Worm (Caenorhabditis elegans) whole organism, L2 larva: ENCODE data around the gene marc-2.

Experiments used
- F13H6.1 ChIP-seq: sonication (generic microtip); optimal IDR thresholded peaks from 2 replicates; lab custom pipeline; 2016; ENCODE audit warnings: missing genetic modification characterization, missing compliant biosample characterization
- R02D3.7 ChIP-seq: fragments of 150-350 bp; optimal IDR thresholded peaks from 2 replicates; lab custom pipeline; 2014; ENCODE audit warnings: missing biosample characterization, missing genetic modification characterization
- Y55F3AM.14 ChIP-seq: fragments of 200-800 bp; sonication (Bioruptor generic); optimal IDR thresholded peaks from 2 replicates; lab custom pipeline; 2018; ENCODE audit warnings: mild to moderate bottlenecking, missing genetic modification characterization, missing compliant biosample characterization
- ZK546.5 ChIP-seq: sonication (generic microtip); optimal IDR thresholded peaks from 2 replicates; lab custom pipeline; 2017; ENCODE audit warnings: missing biosample characterization, missing genetic modification characterization
- alr-1 ChIP-seq: fragments of 150-350 bp; optimal IDR thresholded peaks from 2 replicates; lab custom pipeline; 2014; ENCODE audit warnings: missing biosample characterization, missing genetic modification characterization
- aly-2 ChIP-seq: fragments of 150-350 bp; optimal IDR thresholded peaks from 2 replicates; lab custom pipeline; 2014; ENCODE audit warnings: missing biosample characterization, missing genetic modification characterization
- blmp-1 ChIP-seq: sonication (generic microtip); optimal IDR thresholded peaks from 2 replicates; lab custom pipeline; 2017; ENCODE audit warnings: missing genetic modification characterization, mild to moderate bottlenecking, missing compliant biosample characterization, antibody characterized with exemption, moderate library complexity; ENCODE audit not compliant: insufficient read depth
- ceh-16 ChIP-seq: fragments of 150-350 bp; optimal IDR thresholded peaks from 2 replicates; lab custom pipeline; 2014; ENCODE audit warnings: missing biosample characterization, missing genetic modification characterization
- ceh-82 ChIP-seq: fragments of 150-350 bp; optimal IDR thresholded peaks from 2 replicates; lab custom pipeline; 2014; ENCODE audit warnings: missing biosample characterization, missing genetic modification characterization
- crh-2 ChIP-seq: sonication (generic microtip); optimal IDR thresholded peaks from 2 replicates; lab custom pipeline; 2017; ENCODE audit warnings: missing biosample characterization, missing genetic modification characterization
- dmd-4 ChIP-seq: sonication (generic microtip); optimal IDR thresholded peaks from 2 replicates; lab custom pipeline; 2017; ENCODE audit warnings: missing biosample characterization, missing genetic modification characterization
- egl-27 ChIP-seq: sonication (generic microtip); optimal IDR thresholded peaks from 3 replicates; lab custom pipeline; 2017; ENCODE audit warnings: missing biosample characterization, missing genetic modification reagents, missing genetic modification characterization
- elt-1 ChIP-seq: fragments of 150-350 bp; optimal IDR thresholded peaks from 2 replicates; lab custom pipeline; 2014; ENCODE audit warnings: missing biosample characterization, missing genetic modification characterization
- elt-3 ChIP-seq: sonication (generic microtip); optimal IDR thresholded peaks from 2 replicates; lab custom pipeline; 2017; ENCODE audit warnings: missing biosample characterization, missing genetic modification characterization
- fos-1 ChIP-seq: fragments of 150-350 bp; optimal IDR thresholded peaks from 2 replicates; lab custom pipeline; 2014; ENCODE audit warnings: missing biosample characterization, missing genetic modification characterization
- gmeb-1 ChIP-seq: fragments of 150-350 bp; optimal IDR thresholded peaks from 2 replicates; lab custom pipeline; 2014; ENCODE audit warnings: missing biosample characterization, missing genetic modification characterization
- lin-11 ChIP-seq: fragments of 150-350 bp; sonication (generic microtip); optimal IDR thresholded peaks from 2 replicates; lab custom pipeline; 2014; ENCODE audit warnings: missing biosample characterization, missing genetic modification characterization, inconsistent platforms, mixed read lengths
- lin-13 ChIP-seq: fragments of 150-350 bp; optimal IDR thresholded peaks from 2 replicates; lab custom pipeline; 2014; ENCODE audit warnings: missing biosample characterization, missing genetic modification reagents, missing genetic modification characterization
- lsy-2 ChIP-seq, 2 experiments: fragments of 150-350 bp in 1 of 2; sonication (generic microtip) in 1 of 2; optimal IDR thresholded peaks; 2 replicates each; lab custom pipeline; 2014 to 2017; ENCODE audit warnings: missing biosample characterization in 2 of 2, missing genetic modification characterization in 2 of 2
- mab-5 ChIP-seq: fragments of 150-350 bp; optimal IDR thresholded peaks from 2 replicates; lab custom pipeline; 2014; ENCODE audit warnings: missing biosample characterization, missing genetic modification characterization
- mbf-1 ChIP-seq: sonication (generic microtip); optimal IDR thresholded peaks from 2 replicates; lab custom pipeline; 2017; ENCODE audit warnings: missing biosample characterization, missing genetic modification characterization
- mdl-1 ChIP-seq, 2 experiments: fragments of 150-350 bp in 1 of 2; sonication (generic microtip) in 1 of 2; optimal IDR thresholded peaks; 2 replicates each; lab custom pipeline; 2017; ENCODE audit warnings: missing biosample characterization in 2 of 2, missing genetic modification characterization in 2 of 2
- nhr-10 ChIP-seq: sonication (generic microtip); optimal IDR thresholded peaks from 2 replicates; lab custom pipeline; 2017; ENCODE audit warnings: missing biosample characterization, missing genetic modification characterization
- nhr-11 ChIP-seq: fragments of 150-350 bp; optimal IDR thresholded peaks from 2 replicates; lab custom pipeline; 2014; ENCODE audit warnings: missing biosample characterization, missing genetic modification characterization
- nhr-12 ChIP-seq: fragments of 150-350 bp; optimal IDR thresholded peaks from 2 replicates; lab custom pipeline; 2014; ENCODE audit warnings: missing biosample characterization, missing genetic modification characterization
- nhr-129 ChIP-seq: fragments of 150-350 bp; optimal IDR thresholded peaks from 2 replicates; lab custom pipeline; 2014; ENCODE audit warnings: missing biosample characterization, missing genetic modification characterization
- nhr-21 ChIP-seq: fragments of 150-350 bp; optimal IDR thresholded peaks from 2 replicates; lab custom pipeline; 2014; ENCODE audit warnings: missing biosample characterization, missing genetic modification characterization
- nhr-237 ChIP-seq: fragments of 150-350 bp; optimal IDR thresholded peaks from 2 replicates; lab custom pipeline; 2014; ENCODE audit warnings: missing biosample characterization, missing genetic modification characterization
- nhr-25 ChIP-seq: fragments of 150-350 bp; sonication (generic microtip); optimal IDR thresholded peaks from 3 replicates; lab custom pipeline; 2014; ENCODE audit warnings: missing biosample characterization, missing genetic modification characterization
- nhr-6 ChIP-seq: fragments of 150-350 bp; optimal IDR thresholded peaks from 2 replicates; lab custom pipeline; 2014; ENCODE audit warnings: missing biosample characterization, missing genetic modification characterization
- nhr-77 ChIP-seq: fragments of 150-350 bp; optimal IDR thresholded peaks from 2 replicates; lab custom pipeline; 2014; ENCODE audit warnings: missing biosample characterization, missing genetic modification characterization
- peb-1 ChIP-seq: fragments of 150-350 bp; optimal IDR thresholded peaks from 2 replicates; lab custom pipeline; 2014; ENCODE audit warnings: missing biosample characterization, missing genetic modification characterization
- sem-4 ChIP-seq: fragments of 150-350 bp; optimal IDR thresholded peaks from 2 replicates; lab custom pipeline; 2014; ENCODE audit warnings: missing biosample characterization, missing genetic modification reagents, missing genetic modification characterization
- skn-1 ChIP-seq: sonication (generic microtip); optimal IDR thresholded peaks from 2 replicates; lab custom pipeline; 2017; ENCODE audit warnings: missing biosample characterization, missing genetic modification characterization
- sma-3 ChIP-seq: sonication (generic microtip); optimal IDR thresholded peaks from 2 replicates; lab custom pipeline; 2016; ENCODE audit warnings: missing genetic modification reagents, missing genetic modification characterization, missing compliant biosample characterization
- sma-9 ChIP-seq, 2 experiments: fragments of 150-350 bp in 1 of 2; sonication (generic microtip) in 1 of 2; optimal IDR thresholded peaks; 2 replicates each; lab custom pipeline; 2014 to 2016; ENCODE audit warnings: missing genetic modification characterization in 2 of 2, mild to moderate bottlenecking in 1 of 2, missing biosample characterization in 1 of 2, missing compliant biosample characterization in 1 of 2, missing genetic modification reagents in 1 of 2, moderate library complexity in 1 of 2
- snpc-4 ChIP-seq: fragments of 150-350 bp; optimal IDR thresholded peaks from 2 replicates; lab custom pipeline; 2014; ENCODE audit warnings: missing biosample characterization, missing genetic modification characterization
- unc-39 ChIP-seq: fragments of 150-350 bp; optimal IDR thresholded peaks from 2 replicates; lab custom pipeline; 2014; ENCODE audit warnings: missing biosample characterization, missing genetic modification characterization
- unc-55 ChIP-seq: fragments of 150-350 bp; sonication (generic microtip); optimal IDR thresholded peaks from 3 replicates; lab custom pipeline; 2014; ENCODE audit warnings: missing biosample characterization, missing genetic modification reagents, missing genetic modification characterization
- unc-62 ChIP-seq: fragments of 150-350 bp; optimal IDR thresholded peaks from 2 replicates; lab custom pipeline; 2014; ENCODE audit warnings: missing biosample characterization, missing genetic modification reagents, missing genetic modification characterization
- zag-1 ChIP-seq: fragments of 150-350 bp; optimal IDR thresholded peaks from 2 replicates; lab custom pipeline; 2014; ENCODE audit warnings: missing biosample characterization, missing genetic modification characterization
- ztf-1 ChIP-seq: fragments of 200-800 bp; sonication (Bioruptor generic); conservative IDR thresholded peaks from 2 replicates; pipeline ENCODE4 v1.3.6; 2022; ENCODE audit warnings: missing genetic modification characterization, missing compliant biosample characterization
- ztf-11 ChIP-seq: sonication (generic microtip); optimal IDR thresholded peaks from 2 replicates; lab custom pipeline; 2017; ENCODE audit warnings: missing biosample characterization, missing genetic modification characterization
- ztf-4 ChIP-seq: fragments of 150-350 bp; optimal IDR thresholded peaks from 2 replicates; lab custom pipeline; 2014; ENCODE audit warnings: missing biosample characterization, missing genetic modification characterization

marc-2 gene

ce11 chrII:10662279-10662678 is 1.5 kb upstream of the marc-2 start:
- no peak for TF ChIP-seq zag-1
- TF ChIP-seq nhr-25 (tag; lab: Kevin White, UChicago), result no peak
- no peak for TF ChIP-seq nhr-237
- no peak for TF ChIP-seq mdl-1 (tag; optimal IDR thresholded peaks at IDR 0.05; lab: Kevin White, UChicago)
- TF ChIP-seq blmp-1 (tag; lab: Kevin White, UChicago), result no peak
- no peak for TF ChIP-seq gmeb-1
- TF ChIP-seq elt-1 (tag; lab: Kevin White, UChicago), result no peak
- TF ChIP-seq ceh-82 (tag; lab: Kevin White, UChicago), result no peak
- TF ChIP-seq Y55F3AM.14, result no peak
- TF ChIP-seq aly-2, result no peak
- TF ChIP-seq nhr-12 (tag; lab: Kevin White, UChicago), result no peak
- TF ChIP-seq mbf-1, result no peak
- TF ChIP-seq unc-39 (tag; lab: Kevin White, UChicago), result no peak
- TF ChIP-seq, all 48 proteins: peak for 0

DNA sequence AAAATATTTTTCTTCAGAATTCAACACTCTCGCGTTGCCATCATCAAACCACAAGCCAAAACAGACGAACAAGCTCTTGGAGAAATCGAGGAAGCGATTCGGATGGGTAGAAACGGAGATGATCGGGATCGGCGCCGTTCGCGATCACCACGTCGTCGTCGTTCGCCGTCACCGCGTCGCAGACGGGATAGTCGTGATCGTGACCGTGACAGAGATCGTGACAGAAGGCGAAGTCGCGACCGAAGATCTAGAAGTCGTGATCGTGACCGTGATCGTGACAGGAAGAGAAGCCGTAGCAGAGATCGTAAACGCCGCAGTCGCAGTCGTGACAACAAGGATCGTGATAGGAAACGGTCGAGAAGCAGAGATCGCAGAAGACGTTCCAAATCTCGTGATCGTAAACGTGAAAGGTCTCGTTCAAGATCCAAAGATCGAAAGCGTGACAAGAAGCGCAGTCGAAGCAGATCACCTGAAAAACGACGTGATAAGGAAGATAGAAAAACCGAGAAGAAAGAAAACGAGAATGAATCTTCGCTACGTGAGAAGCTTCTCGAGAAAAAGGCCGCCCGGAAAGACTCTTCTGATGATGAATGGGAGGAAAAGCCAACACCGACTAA is 764 bp upstream of the marc-2 start:
- TF ChIP-seq mbf-1 (no peak), nhr-21 (tag; lab: Kevin White, UChicago) (peak; percentile 18)

ce11 chrII:10659585-10659984 is 1.2 kb downstream of the marc-2 start:
- no peak for TF ChIP-seq snpc-4 (tag; lab: Kevin White, UChicago)
- TF ChIP-seq dmd-4 (tag; lab: Kevin White, UChicago), result no peak
- no peak for TF ChIP-seq elt-3
- no peak for TF ChIP-seq sma-9 (GFP tag; optimal IDR thresholded peaks at IDR 0.05; lab: Kevin White, UChicago)
- TF ChIP-seq sma-9 (tag; optimal IDR thresholded peaks at IDR 0.05; lab: Kevin White, UChicago), result no peak
- TF ChIP-seq ztf-4, result no peak
- no peak for TF ChIP-seq ceh-16 (tag; lab: Kevin White, UChicago)
- TF ChIP-seq aly-2, result no peak
- TF ChIP-seq lin-13 (GFP tag; lab: Kevin White, UChicago), result no peak
- no peak for TF ChIP-seq gmeb-1
- TF ChIP-seq F13H6.1, result no peak
- TF ChIP-seq lsy-2 (tag; optimal IDR thresholded peaks at IDR 0.05; lab: Kevin White, UChicago), result no peak
- no peak for TF ChIP-seq ZK546.5 (tag; lab: Kevin White, UChicago)
- TF ChIP-seq nhr-10 (tag; lab: Kevin White, UChicago), result no peak
- TF ChIP-seq nhr-11 (tag; lab: Kevin White, UChicago), result no peak
- no peak for TF ChIP-seq R02D3.7
- TF ChIP-seq ztf-1 (GFP tag; lab: Robert Waterston, UW), result no peak
- TF ChIP-seq unc-55, result no peak
- TF ChIP-seq fos-1 (tag; lab: Kevin White, UChicago), result no peak
- TF ChIP-seq mbf-1, result no peak
- TF ChIP-seq nhr-21 (tag; lab: Kevin White, UChicago), result no peak
- TF ChIP-seq, all 48 proteins: peak for 0

- TF ChIP-seq unc-62 (GFP tag; lab: Kevin White, UChicago) (no peak), nhr-25 (tag; lab: Kevin White, UChicago) (peak; percentile 75), mdl-1 (tag; optimal IDR thresholded peaks at IDR 0.05; lab: Kevin White, UChicago) (no peak), ceh-16 (tag; lab: Kevin White, UChicago) (no peak), ceh-82 (tag; lab: Kevin White, UChicago) (no peak), R02D3.7 (no peak), ztf-11 (tag; lab: Kevin White, UChicago) (no peak), nhr-21 (tag; lab: Kevin White, UChicago) (peak; percentile 51), lin-13 (GFP tag; lab: Kevin White, UChicago) (peak; percentile 71), mab-5 (tag; lab: Kevin White, UChicago) (no peak), crh-2 (tag; lab: Kevin White, UChicago) (peak; percentile 87), unc-55 (peak; percentile 90), blmp-1 (tag; lab: Kevin White, UChicago) (peak; percentile 23), gmeb-1 (peak; percentile 67), skn-1 (no peak), peb-1 (tag; lab: Kevin White, UChicago) (no peak), elt-3 (no peak), sma-3 (GFP tag; lab: Kevin White, UChicago) (peak; percentile 69), sma-9 (GFP tag; optimal IDR thresholded peaks at IDR 0.05; lab: Kevin White, UChicago) (peak; percentile 54), sma-9 (tag; optimal IDR thresholded peaks at IDR 0.05; lab: Kevin White, UChicago) (no peak), alr-1 (tag; lab: Kevin White, UChicago) (no peak), nhr-129 (tag; lab: Kevin White, UChicago) (peak; percentile 51), fos-1 (tag; lab: Kevin White, UChicago) (peak; percentile 34), nhr-12 (tag; lab: Kevin White, UChicago) (no peak), nhr-6 (tag; lab: Kevin White, UChicago) (no peak), ZK546.5 (tag; lab: Kevin White, UChicago) (peak; percentile 31), aly-2 (no peak), egl-27 (tag; lab: Kevin White, UChicago) (no peak), nhr-77 (tag; lab: Kevin White, UChicago) (no peak), nhr-11 (tag; lab: Kevin White, UChicago) (no peak), lsy-2 (tag; optimal IDR thresholded peaks at IDR 0.05; lab: Kevin White, UChicago) (peak; percentile 58 to 91), dmd-4 (tag; lab: Kevin White, UChicago) (no peak), sem-4 (tag; lab: Kevin White, UChicago) (peak; percentile 62), lin-11 (tag; lab: Kevin White, UChicago) (peak; percentile 49)
These were observed 2.1 kb downstream of the marc-2 start, which contains the start of the genes snu-13 and rsp-7 for ce11 chrII:10658576-10659256. Gene snu-13 (minus strand): TSS chrII:10658626. Gene rsp-7 (plus strand): TSS chrII:10659206.
